Worm (Caenorhabditis elegans): ENCODE results near the gene K03H1.9.

DNA sequence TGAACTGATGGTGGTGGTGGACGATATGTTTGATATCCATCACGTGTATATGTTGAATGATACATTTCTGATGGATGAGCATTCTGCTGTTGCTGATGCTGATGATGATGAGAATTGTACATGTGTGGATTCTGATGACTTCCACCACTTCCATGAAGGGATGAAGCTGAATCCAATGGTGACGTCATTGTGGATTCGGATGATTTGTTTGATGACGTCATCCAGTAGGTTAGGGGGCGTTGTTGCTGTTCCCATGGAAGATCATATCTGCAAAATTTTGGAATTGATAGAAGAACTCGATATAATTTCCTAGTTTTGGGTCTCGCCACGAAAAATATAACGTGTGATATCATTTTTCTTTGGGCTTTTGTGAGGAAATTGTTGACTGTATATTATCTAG, 22.2 kb upstream of the K03H1.9 start:
- TF ChIP-seq F23B12.7 (tag; optimal IDR thresholded peaks at IDR 0.05; ENCODE audit: insufficient read depth) (no peak), nhr-90 (tag; optimal IDR thresholded peaks at IDR 0.05) (no peak), ama-1 (optimal IDR thresholded peaks at IDR 0.05) (no peak), ama-1 (GFP tag; optimal IDR thresholded peaks at IDR 0.05) (no peak), mel-28 (tag; optimal IDR thresholded peaks at IDR 0.05; ENCODE audit: borderline replicate concordance) (no peak), tbp1 (GFP tag; optimal IDR thresholded peaks at IDR 0.05) (no peak), ztf-26 (tag; optimal IDR thresholded peaks at IDR 0.05) (no peak), lsy-27 (tag; optimal IDR thresholded peaks at IDR 0.05; ENCODE audit: borderline replicate concordance, insufficient read depth) (no peak), unc-130 (GFP tag; optimal IDR thresholded peaks at IDR 0.05) (no peak), zfh-2 (GFP tag; conservative IDR thresholded peaks at IDR 0.05) (no peak), lag-1 (GFP tag; IDR thresholded peaks at IDR 0.05) (no peak), ztf-3 (GFP tag; optimal IDR thresholded peaks at IDR 0.05) (no peak), cebp-1 (GFP tag; IDR thresholded peaks at IDR 0.05) (no peak), cebp-1 (tag; optimal IDR thresholded peaks at IDR 0.05) (no peak), tbx-9 (tag; optimal IDR thresholded peaks at IDR 0.05; ENCODE audit: borderline replicate concordance) (no peak), madf-8 (GFP tag; conservative IDR thresholded peaks at IDR 0.05) (no peak)

Measured in whole organism, young adult.